Fruit fly (Drosophila melanogaster) whole organism, pupa: ENCODE measurements around the gene CG34135.

Experiments
- CG10348 ChIP-seq: fragments of 200-800 bp; sonication (Bioruptor generic); IDR thresholded peaks from 2 replicates; pipeline ENCODE4 v1.3.6; 2022; ENCODE audit warnings: missing biosample characterization, missing genetic modification characterization
- CG12605 ChIP-seq: fragments of 200-800 bp; sonication (Bioruptor generic); IDR thresholded peaks from 2 replicates; pipeline ENCODE4 v1.3.6; 2022; ENCODE audit warnings: missing biosample characterization, missing genetic modification characterization
- CG17806 ChIP-seq: fragments of 200-800 bp; sonication (Bioruptor generic); optimal IDR thresholded peaks from 2 replicates; lab custom pipeline; 2018; ENCODE audit warnings: missing biosample characterization, mild to moderate bottlenecking, missing genetic modification characterization, moderate library complexity
- CG32121 ChIP-seq: fragments of 200-800 bp; sonication (Bioruptor generic); IDR thresholded peaks from 2 replicates; pipeline ENCODE4 v1.3.6; 2022; ENCODE audit warnings: missing biosample characterization, missing genetic modification characterization
- CG34367 ChIP-seq: fragments of 200-800 bp; sonication (Bioruptor generic); optimal IDR thresholded peaks from 2 replicates; lab custom pipeline; 2018; ENCODE audit warnings: missing biosample characterization, mild to moderate bottlenecking, missing genetic modification characterization
- CG8159 ChIP-seq: fragments of 200-800 bp; sonication (Bioruptor generic); optimal IDR thresholded peaks from 3 replicates; lab custom pipeline; 2018; ENCODE audit warnings: missing biosample characterization, mild to moderate bottlenecking, missing genetic modification characterization, moderate library complexity
- CG8301 ChIP-seq: fragments of 200-800 bp; sonication (Bioruptor generic); optimal IDR thresholded peaks from 2 replicates; lab custom pipeline; 2018; ENCODE audit warnings: missing biosample characterization, mild to moderate bottlenecking, missing genetic modification characterization
- CG9948 ChIP-seq: fragments of 200-800 bp; sonication (Bioruptor generic); optimal IDR thresholded peaks from 2 replicates; lab custom pipeline; 2018; ENCODE audit warnings: missing biosample characterization, mild to moderate bottlenecking, missing genetic modification characterization, moderate library complexity
- EcR ChIP-seq: fragments of 200-800 bp; sonication (Bioruptor generic); optimal IDR thresholded peaks from 3 replicates; lab custom pipeline; 2019; ENCODE audit warnings: missing biosample characterization, missing genetic modification characterization, mild to moderate bottlenecking, moderate library complexity, missing genetic modification reagents
- Ets98B ChIP-seq: fragments of 200-800 bp; sonication (Bioruptor generic); IDR thresholded peaks from 2 replicates; pipeline ENCODE4 v1.3.6; 2022; ENCODE audit warnings: missing biosample characterization, missing genetic modification characterization
- Pif1A ChIP-seq: fragments of 200-800 bp; sonication (Bioruptor generic); optimal IDR thresholded peaks from 3 replicates; lab custom pipeline; 2016; ENCODE audit warnings: missing biosample characterization, missing genetic modification characterization
- fd96Ca ChIP-seq: fragments of 200-800 bp; sonication (Bioruptor generic); IDR thresholded peaks from 3 replicates; pipeline ENCODE4 v1.3.6; 2022; ENCODE audit warnings: missing biosample characterization, missing genetic modification characterization
- gl ChIP-seq: fragments of 200-800 bp; sonication (Bioruptor generic); optimal IDR thresholded peaks from 2 replicates; lab custom pipeline; 2018; ENCODE audit warnings: missing biosample characterization, mild to moderate bottlenecking, missing genetic modification characterization
- rn ChIP-seq: fragments of 200-800 bp; sonication (Bioruptor generic); IDR thresholded peaks from 2 replicates; pipeline ENCODE4 v1.3.6; 2022; ENCODE audit warnings: missing biosample characterization, missing genetic modification characterization

- TF ChIP-seq CG17806: no peak
- no peak for TF ChIP-seq CG8159
- no peak for TF ChIP-seq EcR (GFP tag; lab: Kevin White, UChicago)
- no peak for TF ChIP-seq CG34367 (tag; lab: Kevin White, UChicago)
- TF ChIP-seq CG32121: no peak
- no peak for TF ChIP-seq gl (tag; lab: Kevin White, UChicago)
- TF ChIP-seq CG8301 (tag; lab: Kevin White, UChicago): no peak
- TF ChIP-seq Pif1A: no peak
- 0 out of 2 replicates have a peak, but pooled peaks have one; percentile 22 for TF ChIP-seq CG12605 (GFP tag; lab: Robert Waterston, UW)
- TF ChIP-seq CG9948 (tag; lab: Kevin White, UChicago): no peak
- TF ChIP-seq rn (GFP tag; lab: Robert Waterston, UW): no peak
- TF ChIP-seq Ets98B (GFP tag; lab: Robert Waterston, UW): no peak
- no peak for TF ChIP-seq CG10348 (GFP tag; lab: Robert Waterston, UW)
- TF ChIP-seq fd96Ca: no peak
These were observed 31.9 kb upstream of the CG34135 start for dm6 chr3R:8799866-8800265.
